Comparison of ENCODE assay signal across 2 fruit fly cellular contexts in the genomic region with DNA sequence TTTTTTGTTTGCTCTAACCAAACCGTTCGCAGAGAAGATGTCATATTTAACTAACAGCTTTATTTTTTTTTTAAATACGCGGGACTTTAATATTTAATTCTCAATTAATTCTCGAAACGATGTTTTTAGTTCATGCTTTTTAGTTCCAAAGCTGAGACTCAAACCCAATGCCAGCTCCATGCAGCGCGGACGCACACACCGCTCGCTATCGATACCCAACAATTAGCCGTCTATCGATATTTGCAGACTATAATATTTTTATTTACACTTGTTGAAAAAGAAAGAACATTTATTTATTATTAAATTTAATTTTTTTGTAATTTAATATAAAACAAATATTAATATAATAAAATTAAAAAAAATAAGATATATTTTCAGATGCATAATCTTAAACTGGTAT.
A peak's percentile ranks its signal among the peaks of the same experiment; 100 is the strongest.
TF ChIP-seq lines count a peak whose summit lies in the region.

No protein-coding gene starts in this region.

- TF ChIP-seq CTCF in whole organism, embryonic (GFP tag; optimal IDR thresholded peaks at IDR 0.05; lab: Kevin White, UChicago): no peak

TF ChIP-seq in whole organism, embryonic, 481 proteins besides CTCF, POLR2A, EP300 and RAD21 (continues in another document):
- TF ChIP-seq yki (optimal IDR thresholded peaks at IDR 0.05; lab: Kevin White, UChicago): no peak
- peak; percentile 22 for TF ChIP-seq Med (GFP tag; lab: Kevin White, UChicago)
- TF ChIP-seq bbx (GFP tag; IDR thresholded peaks at IDR 0.05; lab: Robert Waterston, UW; ENCODE audit: partially characterized antibody): peak; percentile 73
- TF ChIP-seq Taf1 (GFP tag; IDR thresholded peaks at IDR 0.05; lab: Robert Waterston, UW): no peak
- peak; percentile 41 for TF ChIP-seq Dp (GFP tag; optimal IDR thresholded peaks at IDR 0.05; lab: Kevin White, UChicago)
- TF ChIP-seq CG9797 (GFP tag; optimal IDR thresholded peaks at IDR 0.05; lab: Kevin White, UChicago): no peak
- TF ChIP-seq CG7357 (GFP tag; IDR thresholded peaks at IDR 0.05; lab: Robert Waterston, UW): no peak
- no peak for TF ChIP-seq Bteb2 (GFP tag; optimal IDR thresholded peaks at IDR 0.05; lab: Kevin White, UChicago)
- no peak for TF ChIP-seq Ets97D (GFP tag; optimal IDR thresholded peaks at IDR 0.05; lab: Kevin White, UChicago)
- no peak for TF ChIP-seq seq (GFP tag; IDR thresholded peaks at IDR 0.05; lab: Robert Waterston, UW)
- no peak for TF ChIP-seq schlank (tag; optimal IDR thresholded peaks at IDR 0.05; lab: Kevin White, UChicago)
- TF ChIP-seq ci (GFP tag; IDR thresholded peaks at IDR 0.05; lab: Robert Waterston, UW): no peak
- no peak for TF ChIP-seq Side (GFP tag; optimal IDR thresholded peaks at IDR 0.05; lab: Kevin White, UChicago)
- no peak for TF ChIP-seq tio (GFP tag; optimal IDR thresholded peaks at IDR 0.05; lab: Kevin White, UChicago)
- no peak for TF ChIP-seq en (GFP tag; optimal IDR thresholded peaks at IDR 0.05; lab: Kevin White, UChicago)
- TF ChIP-seq CG3281 (GFP tag; optimal IDR thresholded peaks at IDR 0.05; lab: Kevin White, UChicago): no peak
- TF ChIP-seq ato (GFP tag; IDR thresholded peaks at IDR 0.05; lab: Robert Waterston, UW; ENCODE audit: partially characterized antibody): peak; percentile 44; the same call in 1 of the 2 replicates
- no peak for TF ChIP-seq CG4730 (GFP tag; IDR thresholded peaks at IDR 0.05; lab: Robert Waterston, UW)
- TF ChIP-seq pita (GFP tag; optimal IDR thresholded peaks at IDR 0.05; lab: Kevin White, UChicago): peak; percentile 53
- TF ChIP-seq Bgb (GFP tag; IDR thresholded peaks at IDR 0.05; lab: Robert Waterston, UW; ENCODE audit: partially characterized antibody): peak; percentile 62
- no peak for TF ChIP-seq Nf-YB (GFP tag; optimal IDR thresholded peaks at IDR 0.05; lab: Kevin White, UChicago)
- TF ChIP-seq CG8281 (tag; optimal IDR thresholded peaks at IDR 0.05; lab: Kevin White, UChicago): no peak
- no peak for TF ChIP-seq mirr (GFP tag; optimal IDR thresholded peaks at IDR 0.05; lab: Kevin White, UChicago)
- TF ChIP-seq BEAF-32 (GFP tag; optimal IDR thresholded peaks at IDR 0.05; lab: Kevin White, UChicago): peak; percentile 69
- no peak for TF ChIP-seq CG9437 (GFP tag; optimal IDR thresholded peaks at IDR 0.05; lab: Kevin White, UChicago)
- TF ChIP-seq GATAe (GFP tag; conservative IDR thresholded peaks at IDR 0.05; lab: Robert Waterston, UW): no peak
- no peak for TF ChIP-seq bigmax (GFP tag; optimal IDR thresholded peaks at IDR 0.05; lab: Kevin White, UChicago)
- no peak for TF ChIP-seq Hr51 (GFP tag; optimal IDR thresholded peaks at IDR 0.05; lab: Kevin White, UChicago)
- peak; percentile 61 for TF ChIP-seq inv (GFP tag; IDR thresholded peaks at IDR 0.05; lab: Robert Waterston, UW; ENCODE audit: partially characterized antibody)
- TF ChIP-seq CG7963 (GFP tag; IDR thresholded peaks at IDR 0.05; lab: Robert Waterston, UW; ENCODE audit: partially characterized antibody): peak; percentile 63
- TF ChIP-seq esg (GFP tag; conservative IDR thresholded peaks at IDR 0.05; lab: Robert Waterston, UW): no peak
- TF ChIP-seq Ets65A (GFP tag; lab: Kevin White, UChicago): peak; percentile 60
- TF ChIP-seq scrt (GFP tag; optimal IDR thresholded peaks at IDR 0.05; lab: Kevin White, UChicago): no peak
- no peak; the same call in 2 of the 3 replicates for TF ChIP-seq CG34224 (GFP tag; IDR thresholded peaks at IDR 0.05; lab: Robert Waterston, UW; ENCODE audit: partially characterized antibody)
- no peak for TF ChIP-seq Jarid2 (GFP tag; optimal IDR thresholded peaks at IDR 0.05; lab: Kevin White, UChicago)
- no peak for TF ChIP-seq rib (GFP tag; IDR thresholded peaks at IDR 0.05; lab: Robert Waterston, UW)
- TF ChIP-seq CG33557 (GFP tag; optimal IDR thresholded peaks at IDR 0.05; lab: Kevin White, UChicago): no peak
- no peak for TF ChIP-seq CG34422 (GFP tag; IDR thresholded peaks at IDR 0.05; lab: Robert Waterston, UW)
- no peak for TF ChIP-seq wek (GFP tag; optimal IDR thresholded peaks at IDR 0.05; lab: Kevin White, UChicago)
- TF ChIP-seq Dip3 (GFP tag; optimal IDR thresholded peaks at IDR 0.05; lab: Kevin White, UChicago): no peak
- no peak for TF ChIP-seq MTF-1 (GFP tag; optimal IDR thresholded peaks at IDR 0.05; lab: Kevin White, UChicago; ENCODE audit: borderline replicate concordance)
- TF ChIP-seq CG9932 (GFP tag; IDR thresholded peaks at IDR 0.05; lab: Robert Waterston, UW): peak; percentile 31; the same call in 1 of the 2 replicates
- TF ChIP-seq tup (GFP tag; optimal IDR thresholded peaks at IDR 0.05; lab: Kevin White, UChicago): no peak

TF ChIP-seq in whole organism, wandering third instar larva, 38 proteins besides CTCF, POLR2A, EP300 and RAD21:
- TF ChIP-seq woc (GFP tag; optimal IDR thresholded peaks at IDR 0.05; lab: Kevin White, UChicago): no peak
- no peak for TF ChIP-seq Rel (GFP tag; optimal IDR thresholded peaks at IDR 0.05; lab: Kevin White, UChicago)
- no peak for TF ChIP-seq Rel (tag; optimal IDR thresholded peaks at IDR 0.05; lab: Kevin White, UChicago)
- no peak for TF ChIP-seq jim (GFP tag; optimal IDR thresholded peaks at IDR 0.05; lab: Kevin White, UChicago)
- no peak for TF ChIP-seq tai (GFP tag; optimal IDR thresholded peaks at IDR 0.05; lab: Kevin White, UChicago)
- TF ChIP-seq Myc (optimal IDR thresholded peaks at IDR 0.05; lab: Kevin White, UChicago): peak; percentile 51
- no peak for TF ChIP-seq dsf (GFP tag; optimal IDR thresholded peaks at IDR 0.05; lab: Kevin White, UChicago; ENCODE audit: borderline replicate concordance)
